Worm (Caenorhabditis elegans): ENCODE measurements around the gene str-247.

DNA sequence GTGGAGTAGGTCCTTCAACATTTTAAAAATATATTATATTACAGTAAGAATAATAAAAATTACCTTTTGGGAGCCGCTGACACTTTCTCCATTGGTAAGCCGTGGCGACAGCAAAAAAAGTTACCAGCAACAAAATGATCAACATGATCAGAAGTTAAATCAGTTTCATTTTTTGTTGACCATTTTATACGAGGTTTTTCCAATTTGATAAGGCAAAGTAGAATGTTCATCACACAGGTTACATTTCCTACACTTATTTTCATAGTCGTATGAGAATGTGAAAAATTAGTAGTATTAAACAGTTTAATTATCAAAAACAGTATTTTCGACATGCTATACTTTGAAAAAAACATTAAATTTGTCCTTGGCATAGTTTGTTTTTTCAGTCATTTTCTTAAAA, 19.0 kb downstream of the str-247 start, which contains the start of gene cyp-34A10:
- no peak for TF ChIP-seq klf-2 (GFP tag; conservative IDR thresholded peaks at IDR 0.05)
- TF ChIP-seq ztf-23 (GFP tag; IDR thresholded peaks at IDR 0.05), result no peak
- no peak for TF ChIP-seq flt-1 (GFP tag; IDR thresholded peaks at IDR 0.05)
- no peak for TF ChIP-seq T22C8.4 (GFP tag; IDR thresholded peaks at IDR 0.05)
- TF ChIP-seq cog-1 (tag; optimal IDR thresholded peaks at IDR 0.05), result no peak

All from whole organism, midembryonic.